7 worm cellular contexts compared by ENCODE assay signal in the genomic region with DNA sequence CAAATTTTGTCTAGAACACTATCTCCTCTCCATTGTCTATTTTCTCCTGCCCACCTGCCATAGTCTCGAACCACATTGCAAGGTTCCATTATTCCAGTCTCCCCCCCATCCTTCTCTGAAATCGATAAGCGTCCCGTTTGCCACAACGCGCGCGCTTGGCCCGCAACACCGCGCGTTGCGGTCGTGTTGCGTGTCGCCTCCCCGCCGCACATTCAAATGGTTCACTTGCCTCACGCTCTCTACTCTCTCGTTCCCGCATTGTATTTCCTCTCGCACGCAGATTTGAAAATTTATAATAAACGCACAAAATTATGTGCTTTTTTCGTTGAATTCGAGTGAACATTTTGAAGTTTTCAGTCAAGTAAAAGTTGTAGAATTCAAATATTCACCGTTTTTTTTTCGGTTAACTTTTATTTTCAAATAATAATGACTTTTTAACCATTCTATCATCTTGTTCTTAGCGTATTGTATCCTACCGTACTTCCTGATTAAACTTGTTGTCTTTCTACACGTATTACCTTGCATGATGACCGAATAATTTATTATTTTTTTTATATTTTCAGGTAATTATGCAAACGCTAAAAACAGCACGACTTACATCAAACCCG.
TF ChIP-seq lines count a peak whose summit lies in the region.

A gene (plus strand): TSS at position 558 of the 608 bp plus-strand sequence.

TF ChIP-seq in whole organism, L1 larva, 84 proteins besides CTCF, POLR2A, EP300 and RAD21:
- no peak for TF ChIP-seq snu-23 (GFP tag; optimal IDR thresholded peaks at IDR 0.05; lab: Kevin White, UChicago)
- peak; percentile 42 for TF ChIP-seq lin-15B (tag; optimal IDR thresholded peaks at IDR 0.05; lab: Kevin White, UChicago)

TF ChIP-seq in whole organism, L3 larva, 47 proteins besides CTCF, POLR2A, EP300 and RAD21:
- peak; percentile 74 for TF ChIP-seq lin-15B (tag; optimal IDR thresholded peaks at IDR 0.05; lab: Kevin White, UChicago)
- no peak for TF ChIP-seq sea-2 (GFP tag; optimal IDR thresholded peaks at IDR 0.05; lab: Kevin White, UChicago)

TF ChIP-seq in whole organism, L4 larva, 104 proteins besides CTCF, POLR2A, EP300 and RAD21:
- TF ChIP-seq egl-43 (GFP tag; IDR thresholded peaks at IDR 0.05; lab: Robert Waterston, UW): peak; percentile 13; the same call in 1 of the 2 replicates
- TF ChIP-seq dmd-9 (GFP tag; IDR thresholded peaks at IDR 0.05; lab: Robert Waterston, UW): 0 out of 2 replicates have a peak, but pooled peaks have one; percentile 13
- TF ChIP-seq hmg-1.1 (GFP tag; IDR thresholded peaks at IDR 0.05; lab: Robert Waterston, UW): peak; percentile 19; the same call in 1 of the 2 replicates
- no peak for TF ChIP-seq F44E2.7 (GFP tag; IDR thresholded peaks at IDR 0.05; lab: Robert Waterston, UW)
- peak; percentile 34; the same call in 1 of the 2 replicates for TF ChIP-seq set-16 (GFP tag; IDR thresholded peaks at IDR 0.05; lab: Robert Waterston, UW)

TF ChIP-seq in whole organism, early embryonic, 17 proteins besides CTCF, POLR2A, EP300 and RAD21:
- TF ChIP-seq aly-1 (tag; optimal IDR thresholded peaks at IDR 0.05; lab: Kevin White, UChicago): no peak
- TF ChIP-seq hmg-4 (GFP tag; optimal IDR thresholded peaks at IDR 0.05; lab: Kevin White, UChicago): peak; percentile 56
- no peak for TF ChIP-seq ceh-13 (GFP tag; optimal IDR thresholded peaks at IDR 0.05; lab: Kevin White, UChicago)
- no peak for TF ChIP-seq hnd-1 (tag; optimal IDR thresholded peaks at IDR 0.05; lab: Kevin White, UChicago)
- TF ChIP-seq B0310.2 (tag; optimal IDR thresholded peaks at IDR 0.05; lab: Kevin White, UChicago): no peak
- no peak for TF ChIP-seq tbx-11 (GFP tag; IDR thresholded peaks at IDR 0.05; lab: Robert Waterston, UW)
- no peak for TF ChIP-seq tra-4 (tag; optimal IDR thresholded peaks at IDR 0.05; lab: Kevin White, UChicago)
- no peak for TF ChIP-seq hmbx-1 (tag; optimal IDR thresholded peaks at IDR 0.05; lab: Kevin White, UChicago)

TF ChIP-seq in whole organism, late embryonic, 69 proteins besides CTCF, POLR2A, EP300 and RAD21:
- TF ChIP-seq ceh-34 (tag; optimal IDR thresholded peaks at IDR 0.05; lab: Kevin White, UChicago): peak; percentile 7
- no peak for TF ChIP-seq ama-1 (optimal IDR thresholded peaks at IDR 0.05; lab: Kevin White, UChicago)
- TF ChIP-seq syd-9 (tag; optimal IDR thresholded peaks at IDR 0.05; lab: Kevin White, UChicago): peak; percentile 16
- peak; percentile 19 for TF ChIP-seq sdc-2 (tag; optimal IDR thresholded peaks at IDR 0.05; lab: Kevin White, UChicago)
- TF ChIP-seq npax-4 (tag; optimal IDR thresholded peaks at IDR 0.05; lab: Kevin White, UChicago): no peak
- TF ChIP-seq ceh-31 (tag; optimal IDR thresholded peaks at IDR 0.05; lab: Kevin White, UChicago): peak; percentile 58
- TF ChIP-seq lim-6 (tag; optimal IDR thresholded peaks at IDR 0.05; lab: Kevin White, UChicago): no peak
- peak; percentile 25 for TF ChIP-seq rnt-1 (tag; optimal IDR thresholded peaks at IDR 0.05; lab: Kevin White, UChicago)
- no peak for TF ChIP-seq lin-11 (tag; optimal IDR thresholded peaks at IDR 0.05; lab: Kevin White, UChicago)

TF ChIP-seq in whole organism, midembryonic, 9 proteins besides CTCF, POLR2A, EP300 and RAD21:
- TF ChIP-seq ztf-29 (GFP tag; IDR thresholded peaks at IDR 0.05; lab: Robert Waterston, UW) (no peak), T22C8.4 (GFP tag; IDR thresholded peaks at IDR 0.05; lab: Robert Waterston, UW) (0 out of 2 replicates have a peak, but pooled peaks have one; percentile 25)

TF ChIP-seq in whole organism, young adult, 124 proteins besides CTCF, POLR2A, EP300 and RAD21:
- TF ChIP-seq sptf-2 (GFP tag; optimal IDR thresholded peaks at IDR 0.05; lab: Kevin White, UChicago) (no peak), lin-40 (tag; optimal IDR thresholded peaks at IDR 0.05; lab: Kevin White, UChicago) (no peak), K11D2.4 (GFP tag; IDR thresholded peaks at IDR 0.05; lab: Robert Waterston, UW) (no peak), hmg-1.2 (GFP tag; IDR thresholded peaks at IDR 0.05; lab: Robert Waterston, UW) (peak; percentile 29; the same call in 1 of the 2 replicates), bed-1 (GFP tag; IDR thresholded peaks at IDR 0.05; lab: Robert Waterston, UW) (0 out of 2 replicates have a peak, but pooled peaks have one; percentile 10), ceh-40 (GFP tag; IDR thresholded peaks at IDR 0.05; lab: Robert Waterston, UW) (no peak)
